2 fruit fly cellular contexts compared by ENCODE assay signal in genomic region chr2L:14247853-14248252, dm6.
TF ChIP-seq lines count a peak whose summit lies in the region.

No protein-coding gene starts in this region.

TF ChIP-seq in whole organism, prepupa, 60 proteins besides CTCF, POLR2A, EP300 and RAD21:
- TF ChIP-seq fd85E (GFP tag; optimal IDR thresholded peaks at IDR 0.05; lab: Kevin White, UChicago) (peak; percentile 12), CG3032 (tag; optimal IDR thresholded peaks at IDR 0.05; lab: Kevin White, UChicago) (no peak), esn (GFP tag; optimal IDR thresholded peaks at IDR 0.05; lab: Kevin White, UChicago) (peak; percentile 32), CG16779 (tag; optimal IDR thresholded peaks at IDR 0.05; lab: Kevin White, UChicago) (no peak), Sox15 (GFP tag; optimal IDR thresholded peaks at IDR 0.05; lab: Kevin White, UChicago) (no peak), achi (GFP tag; optimal IDR thresholded peaks at IDR 0.05; lab: Kevin White, UChicago) (peak; percentile 10), CG34406 (GFP tag; optimal IDR thresholded peaks at IDR 0.05; lab: Kevin White, UChicago) (peak; percentile 26), Hr39 (GFP tag; optimal IDR thresholded peaks at IDR 0.05; lab: Kevin White, UChicago) (peak; percentile 56), CG31627 (GFP tag; optimal IDR thresholded peaks at IDR 0.05; lab: Kevin White, UChicago) (peak; percentile 37), Sox102F (GFP tag; optimal IDR thresholded peaks at IDR 0.05; lab: Kevin White, UChicago) (peak; percentile 25), vri (GFP tag; optimal IDR thresholded peaks at IDR 0.05; lab: Kevin White, UChicago) (no peak), CG9139 (GFP tag; optimal IDR thresholded peaks at IDR 0.05; lab: Kevin White, UChicago) (no peak), cyc (GFP tag; optimal IDR thresholded peaks at IDR 0.05; lab: Kevin White, UChicago) (peak; percentile 59), Met (GFP tag; optimal IDR thresholded peaks at IDR 0.05; lab: Kevin White, UChicago) (peak; percentile 68), Eip78C (GFP tag; lab: Kevin White, UChicago) (peak; percentile 84), CG6792 (GFP tag; optimal IDR thresholded peaks at IDR 0.05; lab: Kevin White, UChicago) (peak; percentile 58), Blimp-1 (GFP tag; optimal IDR thresholded peaks at IDR 0.05; lab: Kevin White, UChicago) (peak; percentile 4), svp (GFP tag; lab: Kevin White, UChicago) (peak; percentile 85), CG3919 (GFP tag; optimal IDR thresholded peaks at IDR 0.05; lab: Kevin White, UChicago) (peak; percentile 61), CG7368 (GFP tag; optimal IDR thresholded peaks at IDR 0.05; lab: Kevin White, UChicago) (peak; percentile 26), topi (GFP tag; optimal IDR thresholded peaks at IDR 0.05; lab: Kevin White, UChicago) (peak; percentile 67), Smox (GFP tag; optimal IDR thresholded peaks at IDR 0.05; lab: Kevin White, UChicago) (peak; percentile 19), Ets21C (GFP tag; optimal IDR thresholded peaks at IDR 0.05; lab: Kevin White, UChicago) (no peak), CG11902 (GFP tag; optimal IDR thresholded peaks at IDR 0.05; lab: Kevin White, UChicago) (peak; percentile 61), acj6 (GFP tag; optimal IDR thresholded peaks at IDR 0.05; lab: Kevin White, UChicago) (peak; percentile 24), fd59A (GFP tag; optimal IDR thresholded peaks at IDR 0.05; lab: Kevin White, UChicago) (no peak), CG8319 (GFP tag; optimal IDR thresholded peaks at IDR 0.05; lab: Kevin White, UChicago) (peak; percentile 6), CG11762 (GFP tag; optimal IDR thresholded peaks at IDR 0.05; lab: Kevin White, UChicago; ENCODE audit: insufficient read depth) (no peak), Eip75B (GFP tag; optimal IDR thresholded peaks at IDR 0.05; lab: Kevin White, UChicago) (peak; percentile 73), OdsH (GFP tag; optimal IDR thresholded peaks at IDR 0.05; lab: Kevin White, UChicago) (peak; percentile 34), net (GFP tag; optimal IDR thresholded peaks at IDR 0.05; lab: Kevin White, UChicago) (peak; percentile 11)

TF ChIP-seq in whole organism, pupa, 21 proteins besides CTCF, POLR2A, EP300 and RAD21:
- TF ChIP-seq Pif1A (GFP tag; optimal IDR thresholded peaks at IDR 0.05; lab: Kevin White, UChicago) (no peak), Pif1B (GFP tag; optimal IDR thresholded peaks at IDR 0.05; lab: Kevin White, UChicago) (peak; percentile 22), gl (tag; optimal IDR thresholded peaks at IDR 0.05; lab: Kevin White, UChicago) (no peak), Snoo (tag; optimal IDR thresholded peaks at IDR 0.05; lab: Kevin White, UChicago) (peak; percentile 70)
